Worm (Caenorhabditis elegans) whole organism, young adult: Measurements from ENCODE around the gene vep-2.

Experiments used
- F55B11.4 ChIP-seq: sonication (generic microtip); optimal IDR thresholded peaks from 2 replicates; lab custom pipeline; 2016; ENCODE audit warnings: missing compliant biosample characterization, missing genetic modification characterization, borderline replicate concordance; ENCODE audit not compliant: insufficient read depth
- ZK185.1 ChIP-seq: sonication (generic microtip); optimal IDR thresholded peaks from 2 replicates; lab custom pipeline; 2016; ENCODE audit warnings: mild to moderate bottlenecking, missing genetic modification characterization, missing compliant biosample characterization; ENCODE audit not compliant: poor library complexity, severe bottlenecking
- akir-1 ChIP-seq: fragments of 200-800 bp; sonication (Bioruptor generic); optimal IDR thresholded peaks from 2 replicates; lab custom pipeline; 2018; ENCODE audit warnings: mild to moderate bottlenecking, missing genetic modification characterization, moderate library complexity, missing compliant biosample characterization
- ama-1 ChIP-seq, 3 experiments: fragments of 150-350 bp in 1 of 3; sonication (generic microtip) in 2 of 3; optimal IDR thresholded peaks; 2 replicates each; lab custom pipeline; 2014 to 2018; ENCODE audit warnings: missing biosample characterization in 2 of 3, missing genetic modification characterization in 2 of 3, missing genetic modification reagents in 2 of 3
- dox-1 ChIP-seq: fragments of 200-800 bp; sonication (Bioruptor generic); IDR thresholded peaks from 2 replicates; pipeline ENCODE4 v1.3.6; 2022; ENCODE audit warnings: missing genetic modification reagents, missing genetic modification characterization, missing compliant biosample characterization
- efl-1 ChIP-seq: fragments of 150-350 bp; optimal IDR thresholded peaks from 2 replicates; lab custom pipeline; 2014; ENCODE audit warnings: missing biosample characterization, missing genetic modification reagents, missing genetic modification characterization
- lin-26 ChIP-seq: fragments of 200-800 bp; sonication (Bioruptor generic); IDR thresholded peaks from 2 replicates; pipeline ENCODE4 v1.3.6; 2022; ENCODE audit warnings: missing genetic modification reagents, missing genetic modification characterization, missing compliant biosample characterization
- pbrm-1 ChIP-seq: fragments of 200-800 bp; sonication (Bioruptor generic); IDR thresholded peaks from 2 replicates; pipeline ENCODE4 v1.3.6; 2022; ENCODE audit warnings: missing genetic modification reagents, missing genetic modification characterization, missing compliant biosample characterization
- snpc-4 ChIP-seq, 5 experiments: fragments of 150-350 bp in 1 of 5; sonication (generic microtip) in 4 of 5; optimal IDR thresholded peaks; 2 replicates each; lab custom pipeline; 2014 to 2018; ENCODE audit warnings: missing genetic modification characterization in 5 of 5, missing biosample characterization in 3 of 5, antibody characterized with exemption in 2 of 5, mild to moderate bottlenecking in 2 of 5, missing compliant biosample characterization in 2 of 5, missing genotype in 2 of 5, moderate library complexity in 2 of 5, missing genetic modification reagents in 1 of 5
- unc-62 ChIP-seq: fragments of 150-350 bp; optimal IDR thresholded peaks from 2 replicates; lab custom pipeline; 2014; ENCODE audit warnings: missing biosample characterization, missing genetic modification reagents, missing genetic modification characterization
- ztf-18 ChIP-seq: sonication (generic microtip); optimal IDR thresholded peaks from 2 replicates; lab custom pipeline; 2016; ENCODE audit warnings: missing genotype, mild to moderate bottlenecking, missing genetic modification characterization, missing compliant biosample characterization
- ztf-3 ChIP-seq: fragments of 200-800 bp; sonication (Bioruptor generic); optimal IDR thresholded peaks from 2 replicates; lab custom pipeline; 2018; ENCODE audit warnings: mild to moderate bottlenecking, missing genetic modification characterization, missing compliant biosample characterization

ce11 chrX:3654623-3655022 lies 26.5 kb downstream of the vep-2 start, which contains the start of gene R11G1.11:
- no peak for TF ChIP-seq unc-62 (GFP tag; lab: Kevin White, UChicago)
- no peak for TF ChIP-seq ztf-3
- TF ChIP-seq akir-1 (GFP tag; lab: Kevin White, UChicago) = no peak
- no peak for TF ChIP-seq ztf-18 (tag; lab: Kevin White, UChicago)
- no peak for TF ChIP-seq ZK185.1 (tag; lab: Kevin White, UChicago)
- no peak for TF ChIP-seq snpc-4 (GFP tag; optimal IDR thresholded peaks at IDR 0.05; lab: Kevin White, UChicago)
- TF ChIP-seq snpc-4 (tag; optimal IDR thresholded peaks at IDR 0.05; lab: Kevin White, UChicago) = no peak
- TF ChIP-seq pbrm-1 = no peak
- no peak for TF ChIP-seq lin-26 (GFP tag; lab: Robert Waterston, UW)
- TF ChIP-seq ama-1 (optimal IDR thresholded peaks at IDR 0.05; lab: Kevin White, UChicago) = no peak
- TF ChIP-seq ama-1 (GFP tag; optimal IDR thresholded peaks at IDR 0.05; lab: Kevin White, UChicago) = no peak
- TF ChIP-seq F55B11.4 (tag; lab: Kevin White, UChicago) = no peak
- no peak for TF ChIP-seq dox-1 (GFP tag; lab: Robert Waterston, UW)
- TF ChIP-seq efl-1 = no peak
